Worm (Caenorhabditis elegans) whole organism, L4 larva: ENCODE measurements around the gene gop-1.

Experiments used
- F44E2.7 ChIP-seq: fragments of 200-800 bp; sonication (Bioruptor generic); IDR thresholded peaks from 2 replicates; pipeline ENCODE4 v2.1.2; 2022; ENCODE audit warnings: missing genetic modification characterization, missing compliant biosample characterization
- F49E8.2 ChIP-seq: sonication (generic microtip); optimal IDR thresholded peaks from 2 replicates; lab custom pipeline; 2016; ENCODE audit warnings: missing compliant biosample characterization, mild to moderate bottlenecking, missing genetic modification characterization, borderline replicate concordance
- R02D3.7 ChIP-seq: fragments of 150-350 bp; sonication (generic microtip); optimal IDR thresholded peaks from 3 replicates; lab custom pipeline; 2014; ENCODE audit warnings: missing biosample characterization, missing genetic modification characterization
- Y105C5A.15 ChIP-seq: fragments of 200-800 bp; sonication (Bioruptor generic); IDR thresholded peaks from 2 replicates; pipeline ENCODE4 v1.3.6; 2022; ENCODE audit warnings: missing genetic modification characterization, missing compliant biosample characterization
- Y48G9A.11 ChIP-seq: fragments of 200-800 bp; sonication (Bioruptor generic); IDR thresholded peaks from 2 replicates; pipeline ENCODE4 v1.3.6; 2022; ENCODE audit warnings: missing genetic modification reagents, missing genetic modification characterization, missing compliant biosample characterization
- Y5F2A.4 ChIP-seq: fragments of 200-800 bp; sonication (Bioruptor generic); optimal IDR thresholded peaks from 2 replicates; lab custom pipeline; 2018; ENCODE audit warnings: mild to moderate bottlenecking, missing genetic modification characterization, missing compliant biosample characterization
- ZK337.2 ChIP-seq: fragments of 200-800 bp; sonication (Bioruptor generic); IDR thresholded peaks from 2 replicates; pipeline ENCODE4 v1.3.6; 2022; ENCODE audit warnings: missing genetic modification reagents, missing genetic modification characterization, missing compliant biosample characterization
- aha-1 ChIP-seq: fragments of 150-350 bp; peaks from one replicate; lab custom pipeline; 2014; ENCODE audit warnings: missing biosample characterization, missing genetic modification characterization
- aly-2 ChIP-seq: sonication (generic microtip); optimal IDR thresholded peaks from 2 replicates; lab custom pipeline; 2018; ENCODE audit warnings: missing biosample characterization, missing genetic modification characterization
- ama-1 ChIP-seq: fragments of 150-350 bp; optimal IDR thresholded peaks from 2 replicates; lab custom pipeline; 2014; ENCODE audit warnings: inconsistent platforms, mixed read lengths
- attf-4 ChIP-seq: sonication (generic microtip); optimal IDR thresholded peaks from 3 replicates; lab custom pipeline; 2017; ENCODE audit warnings: missing biosample characterization, missing genetic modification characterization
- ceh-28 ChIP-seq: fragments of 150-350 bp; optimal IDR thresholded peaks from 2 replicates; lab custom pipeline; 2014; ENCODE audit warnings: missing biosample characterization, missing genetic modification reagents, missing genetic modification characterization
- daf-8 ChIP-seq: fragments of 200-800 bp; sonication (Bioruptor generic); IDR thresholded peaks from 2 replicates; pipeline ENCODE4 v1.3.6; 2022; ENCODE audit warnings: missing genetic modification characterization, missing compliant biosample characterization
- dmd-6 ChIP-seq: fragments of 200-800 bp; sonication (Bioruptor generic); IDR thresholded peaks from 2 replicates; pipeline ENCODE4 v1.3.6; 2022; ENCODE audit warnings: missing genetic modification reagents, missing genetic modification characterization, missing compliant biosample characterization
- dmd-8 ChIP-seq: fragments of 200-800 bp; sonication (Bioruptor generic); IDR thresholded peaks from 2 replicates; pipeline ENCODE4 v1.3.6; 2022; ENCODE audit warnings: missing genetic modification characterization, missing compliant biosample characterization
- duxl-1 ChIP-seq: sonication (generic microtip); optimal IDR thresholded peaks from 2 replicates; lab custom pipeline; 2016; ENCODE audit warnings: mild to moderate bottlenecking, missing genetic modification characterization, moderate library complexity, missing compliant biosample characterization; ENCODE audit not compliant: poor library complexity
- dve-1 ChIP-seq: sonication (generic microtip); optimal IDR thresholded peaks from 2 replicates; lab custom pipeline; 2017; ENCODE audit warnings: antibody characterized with exemption, mild to moderate bottlenecking, missing genetic modification characterization, missing compliant biosample characterization; ENCODE audit not compliant: insufficient read depth
- fkh-10 ChIP-seq: fragments of 150-350 bp; optimal IDR thresholded peaks from 2 replicates; lab custom pipeline; 2014; ENCODE audit warnings: missing biosample characterization, missing genetic modification reagents, missing genetic modification characterization
- fos-1 ChIP-seq: fragments of 150-350 bp; optimal IDR thresholded peaks from 2 replicates; lab custom pipeline; 2014; ENCODE audit warnings: missing biosample characterization, missing genetic modification characterization
- hif-1 ChIP-seq, 2 experiments: sonication (generic microtip); optimal IDR thresholded peaks; 2 replicates each; lab custom pipeline; 2016 to 2017; ENCODE audit warnings: missing compliant biosample characterization in 2 of 2, missing genetic modification characterization in 2 of 2, missing genetic modification reagents in 2 of 2, missing genotype in 2 of 2, mild to moderate bottlenecking in 1 of 2
- jun-1 ChIP-seq: fragments of 150-350 bp; optimal IDR thresholded peaks from 2 replicates; lab custom pipeline; 2014; ENCODE audit warnings: missing biosample characterization, missing genetic modification reagents, missing genetic modification characterization
- lin-1 ChIP-seq: fragments of 200-800 bp; sonication (Bioruptor generic); IDR thresholded peaks from 2 replicates; pipeline ENCODE4 v1.3.6; 2022; ENCODE audit warnings: missing genetic modification reagents, missing genetic modification characterization, missing compliant biosample characterization
- lin-13 ChIP-seq: fragments of 150-350 bp; optimal IDR thresholded peaks from 2 replicates; lab custom pipeline; 2014; ENCODE audit warnings: missing biosample characterization, missing genetic modification reagents, missing genetic modification characterization
- lin-29 ChIP-seq: fragments of 200-800 bp; sonication (Bioruptor generic); IDR thresholded peaks from 2 replicates; pipeline ENCODE4 v1.3.6; 2022; ENCODE audit warnings: missing genetic modification reagents, missing genetic modification characterization, missing compliant biosample characterization
- lin-38 ChIP-seq: fragments of 200-800 bp; sonication (Bioruptor generic); IDR thresholded peaks from 2 replicates; pipeline ENCODE4 v1.3.6; 2022; ENCODE audit warnings: missing genetic modification reagents, missing genetic modification characterization, missing compliant biosample characterization
- lin-39 ChIP-seq: fragments of 150-350 bp; optimal IDR thresholded peaks from 2 replicates; lab custom pipeline; 2014; ENCODE audit warnings: missing biosample characterization, missing genetic modification reagents, missing genetic modification characterization
- madf-5 ChIP-seq, 2 experiments: fragments of 200-800 bp; sonication (Bioruptor generic); IDR thresholded peaks; 2 replicates each; pipeline ENCODE4 v1.3.6; 2022; ENCODE audit warnings: missing compliant biosample characterization in 2 of 2, missing genetic modification characterization in 2 of 2
- mdl-1 ChIP-seq, 2 experiments: fragments of 150-350 bp in 1 of 2; sonication (generic microtip) in 1 of 2; optimal IDR thresholded peaks; 2 replicates each; lab custom pipeline; 2014 to 2017; ENCODE audit warnings: missing biosample characterization in 2 of 2, missing genetic modification characterization in 2 of 2
- mdt-29 ChIP-seq: fragments of 200-800 bp; sonication (Bioruptor generic); IDR thresholded peaks from 2 replicates; pipeline ENCODE4 v1.3.6; 2022; ENCODE audit warnings: missing genetic modification reagents, missing genetic modification characterization, missing compliant biosample characterization
- mes-2 ChIP-seq: sonication (generic microtip); optimal IDR thresholded peaks from 2 replicates; lab custom pipeline; 2016; ENCODE audit warnings: missing genotype, mild to moderate bottlenecking, missing genetic modification characterization, missing compliant biosample characterization; ENCODE audit not compliant: poor library complexity, severe bottlenecking
- mxl-2 ChIP-seq: fragments of 200-800 bp; sonication (Bioruptor generic); conservative IDR thresholded peaks from 2 replicates; pipeline ENCODE4 v1.3.6; 2022; ENCODE audit warnings: missing genetic modification reagents, missing genetic modification characterization, missing compliant biosample characterization
- nhr-10 ChIP-seq: fragments of 150-350 bp; optimal IDR thresholded peaks from 2 replicates; lab custom pipeline; 2014; ENCODE audit warnings: missing biosample characterization, missing genetic modification characterization
- nhr-102 ChIP-seq: sonication (generic microtip); optimal IDR thresholded peaks from 2 replicates; lab custom pipeline; 2016; ENCODE audit warnings: mild to moderate bottlenecking, missing genetic modification characterization, moderate library complexity, missing compliant biosample characterization
- nhr-111 ChIP-seq: fragments of 200-800 bp; sonication (Bioruptor generic); optimal IDR thresholded peaks from 2 replicates; lab custom pipeline; 2018; ENCODE audit warnings: mild to moderate bottlenecking, missing genetic modification characterization, missing compliant biosample characterization
- nhr-237 ChIP-seq: sonication (generic microtip); optimal IDR thresholded peaks from 2 replicates; lab custom pipeline; 2017; ENCODE audit warnings: missing biosample characterization, missing genetic modification characterization
- nhr-25 ChIP-seq: sonication (generic microtip); optimal IDR thresholded peaks from 2 replicates; lab custom pipeline; 2017; ENCODE audit warnings: missing genetic modification characterization, mild to moderate bottlenecking, missing compliant biosample characterization, antibody characterized with exemption, moderate library complexity, borderline replicate concordance; ENCODE audit not compliant: insufficient read depth
- nhr-42 ChIP-seq: fragments of 200-800 bp; sonication (Bioruptor generic); IDR thresholded peaks from 2 replicates; pipeline ENCODE4 v1.3.6; 2022; ENCODE audit warnings: missing genetic modification characterization, missing compliant biosample characterization
- nhr-48 ChIP-seq: sonication (generic microtip); optimal IDR thresholded peaks from 2 replicates; lab custom pipeline; 2016; ENCODE audit warnings: mild to moderate bottlenecking, missing genetic modification characterization, missing compliant biosample characterization
- nhr-6 ChIP-seq: fragments of 150-350 bp; optimal IDR thresholded peaks from 2 replicates; lab custom pipeline; 2014; ENCODE audit warnings: missing biosample characterization, missing genetic modification characterization
- pha-4 ChIP-seq, 2 experiments: fragments of 150-350 bp in 1 of 2; fragments of 200-800 bp in 1 of 2; sonication (Bioruptor generic) in 1 of 2; IDR thresholded peaks in 1 of 2; optimal IDR thresholded peaks in 1 of 2; 2 replicates each; pipeline versions ENCODE4 v1.3.6 to Lab custom; 2014 to 2022; ENCODE audit warnings: missing genetic modification characterization in 2 of 2, missing genetic modification reagents in 2 of 2, missing biosample characterization in 1 of 2, missing compliant biosample characterization in 1 of 2
- rbr-2 ChIP-seq: sonication (generic microtip); optimal IDR thresholded peaks from 2 replicates; lab custom pipeline; 2016; ENCODE audit warnings: missing genotype, missing genetic modification characterization, missing compliant biosample characterization
- saeg-2 ChIP-seq: fragments of 200-800 bp; sonication (Bioruptor generic); IDR thresholded peaks from 2 replicates; pipeline ENCODE4 v1.3.6; 2022; ENCODE audit warnings: missing genetic modification reagents, missing genetic modification characterization, missing compliant biosample characterization
- set-16 ChIP-seq: fragments of 200-800 bp; sonication (Bioruptor generic); IDR thresholded peaks from 2 replicates; pipeline ENCODE4 v1.3.6; 2022; ENCODE audit warnings: missing genetic modification reagents, missing genetic modification characterization, missing compliant biosample characterization
- spr-1 ChIP-seq: sonication (generic microtip); optimal IDR thresholded peaks from 2 replicates; lab custom pipeline; 2016; ENCODE audit warnings: mild to moderate bottlenecking, missing genetic modification characterization, missing compliant biosample characterization
- tag-97 ChIP-seq: fragments of 200-800 bp; sonication (Bioruptor generic); IDR thresholded peaks from 2 replicates; pipeline ENCODE4 v1.3.6; 2022; ENCODE audit warnings: missing genetic modification characterization, missing compliant biosample characterization
- tra-1 ChIP-seq: fragments of 200-800 bp; sonication (Bioruptor generic); IDR thresholded peaks from 2 replicates; pipeline ENCODE4 v1.3.6; 2022; ENCODE audit warnings: missing genetic modification reagents, missing genetic modification characterization, missing compliant biosample characterization
- unc-62 ChIP-seq, 3 experiments: fragments of 150-350 bp in 1 of 3; sonication (generic microtip); optimal IDR thresholded peaks in 2 of 3; peaks in 1 of 3; 1 replicate in 1 of 3; 2 replicates in 2 of 3; lab custom pipeline; 2014 to 2017; ENCODE audit warnings: missing biosample characterization in 3 of 3, missing genetic modification characterization in 3 of 3, missing genetic modification reagents in 3 of 3, missing genotype in 1 of 3
- zfp-2 ChIP-seq: sonication (generic microtip); optimal IDR thresholded peaks from 2 replicates; lab custom pipeline; 2016; ENCODE audit warnings: mild to moderate bottlenecking, missing genetic modification characterization, missing compliant biosample characterization
- ztf-7 ChIP-seq: fragments of 150-350 bp; optimal IDR thresholded peaks from 2 replicates; lab custom pipeline; 2014; ENCODE audit warnings: missing biosample characterization, missing genetic modification characterization

Gene gop-1

DNA sequence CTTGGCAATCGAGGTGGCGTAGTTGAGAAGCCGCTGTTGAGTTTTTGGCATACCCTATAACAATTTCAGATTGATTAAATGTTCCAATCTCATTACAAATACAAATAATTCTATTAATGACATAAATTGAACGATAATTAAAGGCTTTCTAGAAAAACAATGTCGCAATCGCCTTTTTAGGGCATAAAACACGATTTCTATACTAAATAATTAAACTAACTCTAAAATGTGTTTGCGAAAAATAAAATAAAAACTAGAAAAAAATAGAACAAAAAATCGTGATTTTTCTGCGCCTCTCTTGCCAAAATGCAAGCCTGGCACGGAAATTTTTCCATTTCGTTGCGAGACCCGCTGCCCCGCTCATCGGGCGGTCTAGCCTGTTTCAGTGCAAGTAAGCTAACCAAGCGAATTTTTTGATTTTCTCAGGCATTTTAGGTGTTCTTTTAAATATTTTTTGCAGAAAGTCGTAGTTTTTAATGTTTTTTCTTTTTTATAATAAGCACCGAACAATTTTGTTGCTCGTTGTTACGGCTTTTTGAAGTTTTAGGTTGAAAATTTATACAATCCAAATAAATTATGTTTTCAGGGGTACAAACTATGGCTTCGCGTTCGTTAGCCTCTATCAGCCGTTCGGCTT lies 26.3 kb upstream of the gop-1 start, which contains the start of the genes C34E10.12, C34E10.10 and atp-2 (continued):
- TF ChIP-seq lin-38 (GFP tag; lab: Robert Waterston, UW) (peak; percentile 78), dve-1 (tag; lab: Kevin White, UChicago) (peak; percentile 92), jun-1 (tag; lab: Kevin White, UChicago) (no peak), ZK337.2 (no peak), nhr-42 (no peak), madf-5 (GFP tag; IDR thresholded peaks at IDR 0.05; lab: Robert Waterston, UW) (no peak), nhr-111 (GFP tag; lab: Kevin White, UChicago) (no peak), zfp-2 (tag; lab: Kevin White, UChicago) (no peak), rbr-2 (tag; lab: Kevin White, UChicago) (peak; percentile 77), lin-1 (GFP tag; lab: Robert Waterston, UW) (no peak), ztf-7 (no peak), unc-62 (GFP tag; optimal IDR thresholded peaks at IDR 0.05 in 1 of 2; lab: Kevin White, UChicago) (peak in 1 of 2 experiments; percentile 83), unc-62 (tag; optimal IDR thresholded peaks at IDR 0.05; lab: Kevin White, UChicago) (no peak), hif-1 (tag; optimal IDR thresholded peaks at IDR 0.05; lab: Kevin White, UChicago) (peak in 1 of 2 experiments; percentile 77), nhr-237 (tag; lab: Kevin White, UChicago) (no peak), fos-1 (tag; lab: Kevin White, UChicago) (no peak), Y48G9A.11 (GFP tag; lab: Robert Waterston, UW) (no peak), mxl-2 (no peak), nhr-10 (no peak), pha-4 (GFP tag; IDR thresholded peaks at IDR 0.05; lab: Robert Waterston, UW) (0 out of 2 replicates have a peak, but pooled peaks have one; percentile 14), pha-4 (tag; optimal IDR thresholded peaks at IDR 0.05; lab: Kevin White, UChicago) (no peak), lin-13 (GFP tag; lab: Kevin White, UChicago) (peak; percentile 76), lin-39 (tag; lab: Kevin White, UChicago) (no peak), nhr-102 (tag; lab: Kevin White, UChicago) (peak; percentile 51), saeg-2 (GFP tag; lab: Robert Waterston, UW) (no peak), nhr-6 (tag; lab: Kevin White, UChicago) (peak; percentile 79), nhr-25 (peak; percentile 22), mes-2 (peak; percentile 93), dmd-6 (GFP tag; lab: Robert Waterston, UW) (peak; percentile 44; the same call in 1 of the 2 replicates), duxl-1 (tag; lab: Kevin White, UChicago) (peak; percentile 11), F49E8.2 (no peak), tag-97 (GFP tag; lab: Robert Waterston, UW) (no peak), fkh-10 (GFP tag; lab: Kevin White, UChicago) (peak; percentile 66), aha-1 (tag; lab: Kevin White, UChicago) (peak; percentile 96), nhr-48 (tag; lab: Kevin White, UChicago) (no peak), R02D3.7 (tag; lab: Kevin White, UChicago) (no peak), Y5F2A.4 (no peak), mdl-1 (tag; optimal IDR thresholded peaks at IDR 0.05; lab: Kevin White, UChicago) (peak in 1 of 2 experiments; percentile 28), ceh-28 (tag; lab: Kevin White, UChicago) (no peak), spr-1 (peak; percentile 52), mdt-29 (GFP tag; lab: Robert Waterston, UW) (no peak), ama-1 (lab: Kevin White, UChicago) (peak; percentile 88), tra-1 (GFP tag; lab: Robert Waterston, UW) (no peak), set-16 (GFP tag; lab: Robert Waterston, UW) (no peak), Y105C5A.15 (GFP tag; lab: Robert Waterston, UW) (no peak), F44E2.7 (GFP tag; lab: Robert Waterston, UW) (no peak), attf-4 (tag; lab: Kevin White, UChicago) (no peak), dmd-8 (GFP tag; lab: Robert Waterston, UW) (no peak), lin-29 (GFP tag; lab: Robert Waterston, UW) (no peak), daf-8 (GFP tag; lab: Robert Waterston, UW) (no peak), aly-2 (tag; lab: Kevin White, UChicago) (no peak)
